Worm (Caenorhabditis elegans): Measurements from ENCODE around the gene daf-12.

daf-12 gene

DNA sequence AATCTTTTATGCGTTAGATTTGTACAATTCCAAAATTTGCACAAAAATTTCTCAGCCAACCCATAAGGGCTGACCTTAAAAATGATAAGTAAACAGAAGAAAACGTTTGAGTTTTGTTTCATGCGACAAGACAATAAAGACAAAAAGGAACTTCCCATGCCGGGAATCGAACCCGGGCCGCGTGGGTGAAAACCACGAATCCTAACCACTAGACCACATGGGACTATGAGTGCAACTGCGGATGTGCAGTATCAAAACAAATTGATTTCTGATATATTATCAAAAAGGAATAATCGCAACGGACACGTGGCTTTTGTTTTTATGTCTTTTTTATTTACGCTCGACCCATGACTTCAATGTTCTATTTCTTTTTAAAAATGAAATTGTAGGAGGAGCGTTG, 31.2 kb downstream of the daf-12 start (continued):
- no peak for TF ChIP-seq mcd-1 (GFP tag; IDR thresholded peaks at IDR 0.05)
- TF ChIP-seq cebp-1 (GFP tag; IDR thresholded peaks at IDR 0.05) = no peak
- TF ChIP-seq cebp-1 (tag; optimal IDR thresholded peaks at IDR 0.05) = peak; percentile 34
- no peak for TF ChIP-seq F10E7.11 (tag; optimal IDR thresholded peaks at IDR 0.05)
- TF ChIP-seq aptf-2 (GFP tag; conservative IDR thresholded peaks at IDR 0.05) = no peak
- TF ChIP-seq dpl-1 (GFP tag; optimal IDR thresholded peaks at IDR 0.05) = no peak
- TF ChIP-seq zim-3 (tag; optimal IDR thresholded peaks at IDR 0.05) = peak; percentile 30
- TF ChIP-seq ceh-27 (GFP tag; optimal IDR thresholded peaks at IDR 0.05) = peak; percentile 29
- TF ChIP-seq madf-3 (GFP tag; IDR thresholded peaks at IDR 0.05) = no peak
- no peak for TF ChIP-seq ceh-79 (tag; optimal IDR thresholded peaks at IDR 0.05)
- TF ChIP-seq ccch-3 (GFP tag; optimal IDR thresholded peaks at IDR 0.05) = no peak
- no peak for TF ChIP-seq K12H6.12 (tag; optimal IDR thresholded peaks at IDR 0.05)
- TF ChIP-seq pbrm-1 (GFP tag; IDR thresholded peaks at IDR 0.05) = peak; percentile 73
- TF ChIP-seq bed-1 (GFP tag; IDR thresholded peaks at IDR 0.05) = no peak
- TF ChIP-seq unc-130 (GFP tag; optimal IDR thresholded peaks at IDR 0.05) = no peak
- TF ChIP-seq let-607 (tag; optimal IDR thresholded peaks at IDR 0.05) = peak in 1 of 2 experiments; percentile 29
- no peak for TF ChIP-seq snpc-3.4 (tag; optimal IDR thresholded peaks at IDR 0.05)
- TF ChIP-seq unc-62 (GFP tag; optimal IDR thresholded peaks at IDR 0.05) = no peak
- no peak for TF ChIP-seq lin-35 (GFP tag; optimal IDR thresholded peaks at IDR 0.05)
- TF ChIP-seq hlh-12 (tag; optimal IDR thresholded peaks at IDR 0.05) = no peak
- no peak for TF ChIP-seq Y67H2A.10 (GFP tag; conservative IDR thresholded peaks at IDR 0.05)
- TF ChIP-seq sea-2 (GFP tag; IDR thresholded peaks at IDR 0.05) = no peak
- no peak for TF ChIP-seq ceh-91 (GFP tag; IDR thresholded peaks at IDR 0.05)
- no peak for TF ChIP-seq somi-1 (GFP tag; optimal IDR thresholded peaks at IDR 0.05)
- TF ChIP-seq atf-7 (tag; optimal IDR thresholded peaks at IDR 0.05) = no peak
- no peak for TF ChIP-seq ceh-58 (GFP tag; IDR thresholded peaks at IDR 0.05)
- TF ChIP-seq lin-54 (GFP tag; optimal IDR thresholded peaks at IDR 0.05) = no peak
- no peak for TF ChIP-seq F57C9.4 (tag; optimal IDR thresholded peaks at IDR 0.05)
- 0 out of 2 replicates have a peak, but pooled peaks have one; percentile 21 for TF ChIP-seq C06A6.2 (GFP tag; conservative IDR thresholded peaks at IDR 0.05)
- no peak for TF ChIP-seq Y95B8A.8 (GFP tag; IDR thresholded peaks at IDR 0.05)
- TF ChIP-seq F33H1.4 (GFP tag; IDR thresholded peaks at IDR 0.05) = no peak
- no peak for TF ChIP-seq C17E4.6 (GFP tag; IDR thresholded peaks at IDR 0.05)
- TF ChIP-seq dpff-1 (tag; optimal IDR thresholded peaks at IDR 0.05) = no peak
- TF ChIP-seq nhr-120 (GFP tag; IDR thresholded peaks at IDR 0.05) = no peak
- no peak for TF ChIP-seq F39B2.1 (GFP tag; IDR thresholded peaks at IDR 0.05)
- no peak for TF ChIP-seq ztf-3 (GFP tag; optimal IDR thresholded peaks at IDR 0.05)
- TF ChIP-seq fkh-3 (tag; optimal IDR thresholded peaks at IDR 0.05) = peak; percentile 53
- TF ChIP-seq F49E8.2 (tag; optimal IDR thresholded peaks at IDR 0.05; ENCODE audit: insufficient read depth) = no peak
- TF ChIP-seq nhr-179 (tag; optimal IDR thresholded peaks at IDR 0.05) = no peak
- TF ChIP-seq pha-4 (tag; optimal IDR thresholded peaks at IDR 0.05) = no peak
- TF ChIP-seq cebp-2 (GFP tag; IDR thresholded peaks at IDR 0.05) = no peak
- no peak for TF ChIP-seq nfya-2 (GFP tag; IDR thresholded peaks at IDR 0.05)
- TF ChIP-seq egrh-3 (GFP tag; IDR thresholded peaks at IDR 0.05) = no peak
- peak; percentile 67 for TF ChIP-seq chd-7 (tag; optimal IDR thresholded peaks at IDR 0.05)
- peak; percentile 68 for TF ChIP-seq nhr-90 (tag; optimal IDR thresholded peaks at IDR 0.05)
- TF ChIP-seq ztf-6 (GFP tag; IDR thresholded peaks at IDR 0.05) = no peak
- peak; percentile 74; the same call in 1 of the 2 replicates for TF ChIP-seq ztf-25 (GFP tag; IDR thresholded peaks at IDR 0.05)
- TF ChIP-seq F52B5.7 (tag; optimal IDR thresholded peaks at IDR 0.05) = no peak
- no peak for TF ChIP-seq lin-40 (tag; optimal IDR thresholded peaks at IDR 0.05)
- TF ChIP-seq madf-8 (GFP tag; conservative IDR thresholded peaks at IDR 0.05) = no peak
